Fruit fly (Drosophila melanogaster): ENCODE results near the gene Cht5.
A peak's percentile ranks its signal among the peaks of the same experiment; 100 is the strongest.

DNA sequence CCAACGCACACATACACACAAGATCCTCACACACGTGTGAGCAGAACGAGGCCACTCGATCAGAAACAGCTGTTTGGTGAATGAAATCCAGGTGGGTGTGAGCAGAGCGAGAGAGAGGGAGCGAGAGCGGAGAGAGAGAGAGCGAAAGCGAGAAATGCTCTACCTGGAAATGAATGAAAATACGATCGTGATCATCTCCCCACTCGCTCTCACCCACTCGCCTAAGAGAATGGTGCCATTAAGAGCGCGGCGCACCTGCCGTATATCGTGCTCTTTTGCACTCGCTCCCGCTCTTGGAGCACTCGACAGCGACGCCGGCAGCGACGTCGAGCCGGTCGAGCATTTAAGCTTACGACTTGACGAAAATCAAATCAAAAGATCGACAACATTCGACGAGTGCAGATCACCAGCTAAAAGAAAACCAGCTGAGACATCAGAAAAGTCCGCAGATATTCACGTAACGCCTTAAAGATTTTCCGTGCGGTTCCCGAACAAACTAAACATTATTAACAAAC, 45.4 kb downstream of the Cht5 start, which contains the start of the genes tal-1A, tal-2A, tal-3A and tal-AA:
- TF ChIP-seq Ets21C (GFP tag; optimal IDR thresholded peaks at IDR 0.05) (no peak), Gug (GFP tag; IDR thresholded peaks at IDR 0.05) (no peak), CG6854 (GFP tag; optimal IDR thresholded peaks at IDR 0.05) (peak; percentile 75), Blimp-1 (GFP tag; optimal IDR thresholded peaks at IDR 0.05) (no peak), CG32006 (GFP tag; optimal IDR thresholded peaks at IDR 0.05) (no peak), OdsH (GFP tag; optimal IDR thresholded peaks at IDR 0.05) (no peak), Sox102F (GFP tag; optimal IDR thresholded peaks at IDR 0.05) (peak; percentile 79), Ets96B (tag; optimal IDR thresholded peaks at IDR 0.05) (no peak), topi (GFP tag; optimal IDR thresholded peaks at IDR 0.05) (no peak), fd85E (GFP tag; optimal IDR thresholded peaks at IDR 0.05) (peak; percentile 30), dac (GFP tag; optimal IDR thresholded peaks at IDR 0.05) (no peak)

All from whole organism, prepupa.